Fruit fly (Drosophila melanogaster) whole organism, embryonic: Measurements from ENCODE around the gene Cyp303a1.
A peak's percentile ranks its signal among the peaks of the same experiment; 100 is the strongest.

Experiments
- B-H1 ChIP-seq: fragments of 200-800 bp; sonication (Bioruptor generic); IDR thresholded peaks from 3 replicates; pipeline ENCODE4 v1.3.6; 2022; ENCODE audit warnings: missing biosample characterization, missing genetic modification characterization
- Blimp-1 ChIP-seq: fragments of 200-800 bp; sonication (Bioruptor generic); optimal IDR thresholded peaks from 3 replicates; lab custom pipeline; 2018; ENCODE audit warnings: missing biosample characterization, missing genetic modification characterization, mild to moderate bottlenecking, moderate library complexity, missing genetic modification reagents
- CG10209 ChIP-seq: fragments of 200-800 bp; sonication (Bioruptor generic); optimal IDR thresholded peaks from 3 replicates; lab custom pipeline; 2017; ENCODE audit warnings: missing biosample characterization, mild to moderate bottlenecking, missing genetic modification characterization, missing genetic modification reagents
- CG11456 ChIP-seq: fragments of 200-800 bp; sonication (Bioruptor generic); IDR thresholded peaks from 3 replicates; pipeline ENCODE4 v1.3.6; 2022; ENCODE audit warnings: missing biosample characterization, missing genetic modification characterization
- CG11696 ChIP-seq: fragments of 200-800 bp; sonication (Bioruptor generic); IDR thresholded peaks from 2 replicates; pipeline ENCODE4 v1.3.6; 2022; ENCODE audit warnings: missing biosample characterization, missing genetic modification characterization
- CG13624 ChIP-seq: fragments of 200-800 bp; sonication (Bioruptor generic); optimal IDR thresholded peaks from 2 replicates; lab custom pipeline; 2016; ENCODE audit warnings: missing biosample characterization, missing genetic modification characterization
- CG14965 ChIP-seq: fragments of 200-800 bp; sonication (Bioruptor generic); optimal IDR thresholded peaks from 2 replicates; lab custom pipeline; 2016; ENCODE audit warnings: missing biosample characterization, missing genetic modification characterization, borderline replicate concordance
- CG1832 ChIP-seq: fragments of 200-800 bp; sonication (Bioruptor generic); optimal IDR thresholded peaks from 2 replicates; lab custom pipeline; 2017; ENCODE audit warnings: missing biosample characterization, mild to moderate bottlenecking, missing genetic modification characterization, inconsistent platforms
- CG18599 ChIP-seq: fragments of 200-800 bp; sonication (Bioruptor generic); optimal IDR thresholded peaks from 3 replicates; lab custom pipeline; 2017; ENCODE audit warnings: missing biosample characterization, missing genetic modification characterization, mild to moderate bottlenecking, moderate library complexity, missing genetic modification reagents
- CG2712 ChIP-seq: fragments of 200-800 bp; optimal IDR thresholded peaks from 3 replicates; lab custom pipeline; 2019; ENCODE audit warnings: missing biosample characterization, mild to moderate bottlenecking, missing genetic modification characterization, moderate library complexity
- CG7963 ChIP-seq: fragments of 200-800 bp; sonication (Bioruptor generic); IDR thresholded peaks from 3 replicates; pipeline ENCODE4 v1.3.6; 2022; ENCODE audit warnings: missing biosample characterization, missing genetic modification characterization; ENCODE audit not compliant: partially characterized antibody
- CG8359 ChIP-seq: fragments of 200-800 bp; sonication (Bioruptor generic); optimal IDR thresholded peaks from 2 replicates; lab custom pipeline; 2017; ENCODE audit warnings: missing biosample characterization, mild to moderate bottlenecking, missing genetic modification characterization, borderline replicate concordance
- CG8478 ChIP-seq: fragments of >200 bp; optimal IDR thresholded peaks from 2 replicates; lab custom pipeline; 2018
- CoRest ChIP-seq: fragments of 200-800 bp; sonication (Bioruptor generic); optimal IDR thresholded peaks from 3 replicates; lab custom pipeline; 2018; ENCODE audit warnings: missing biosample characterization, mild to moderate bottlenecking, missing genetic modification characterization, moderate library complexity
- D ChIP-seq, 2 experiments: fragments of 200-800 bp in 1 of 2; fragments of >200 bp in 1 of 2; sonication (Bioruptor generic) in 1 of 2; optimal IDR thresholded peaks; 2 replicates in 1 of 2; 3 replicates in 1 of 2; lab custom pipeline; 2017; ENCODE audit warnings: mild to moderate bottlenecking in 1 of 2, missing biosample characterization in 1 of 2, missing genetic modification characterization in 1 of 2, missing genetic modification reagents in 1 of 2
- Dad ChIP-seq: fragments of 200-800 bp; sonication (Bioruptor generic); optimal IDR thresholded peaks from 3 replicates; lab custom pipeline; 2016; ENCODE audit warnings: missing biosample characterization, missing genetic modification characterization
- E2f2 ChIP-seq: fragments of 200-800 bp; sonication (Bioruptor generic); IDR thresholded peaks from 2 replicates; pipeline ENCODE4 v1.3.6; 2022; ENCODE audit warnings: missing biosample characterization, missing genetic modification characterization
- Ets97D ChIP-seq: fragments of 200-800 bp; sonication (Bioruptor generic); optimal IDR thresholded peaks from 3 replicates; lab custom pipeline; 2016; ENCODE audit warnings: missing biosample characterization, missing genetic modification characterization
- Fer2 ChIP-seq: fragments of 200-800 bp; sonication (Bioruptor generic); optimal IDR thresholded peaks from 2 replicates; lab custom pipeline; 2018; ENCODE audit warnings: missing biosample characterization, mild to moderate bottlenecking, missing genetic modification characterization, moderate library complexity
- H2.0 ChIP-seq: fragments of 200-800 bp; sonication (Bioruptor generic); IDR thresholded peaks from 2 replicates; pipeline ENCODE4 v1.3.6; 2022; ENCODE audit warnings: missing biosample characterization, missing genetic modification characterization
- Hey ChIP-seq: fragments of 200-800 bp; sonication (Bioruptor generic); optimal IDR thresholded peaks from 3 replicates; lab custom pipeline; 2018; ENCODE audit warnings: missing biosample characterization, mild to moderate bottlenecking, missing genetic modification characterization
- Jarid2 ChIP-seq: fragments of 200-800 bp; sonication (Bioruptor generic); optimal IDR thresholded peaks from 3 replicates; lab custom pipeline; 2017; ENCODE audit warnings: mild to moderate bottlenecking, missing biosample characterization, missing genetic modification reagents, missing genetic modification characterization
- Mad ChIP-seq: fragments of 200-800 bp; sonication (Bioruptor generic); optimal IDR thresholded peaks from 2 replicates; lab custom pipeline; 2016; ENCODE audit warnings: missing biosample characterization, missing genetic modification characterization
- Med ChIP-seq: fragments of 200-800 bp; sonication (Bioruptor generic); peaks from one replicate; lab custom pipeline; 2016; ENCODE audit warnings: missing biosample characterization, missing genetic modification characterization, mild to moderate bottlenecking, inconsistent platforms, moderate library complexity
- NfI ChIP-seq: fragments of 200-800 bp; sonication (Bioruptor generic); optimal IDR thresholded peaks from 3 replicates; lab custom pipeline; 2018; ENCODE audit warnings: missing biosample characterization, mild to moderate bottlenecking, missing genetic modification characterization, moderate library complexity
- Sin3A ChIP-seq: fragments of >200 bp; optimal IDR thresholded peaks from 2 replicates; lab custom pipeline; 2018
- Six4 ChIP-seq: fragments of 200-800 bp; sonication (Bioruptor generic); optimal IDR thresholded peaks from 2 replicates; lab custom pipeline; 2016; ENCODE audit warnings: missing biosample characterization, missing genetic modification characterization
- Trl ChIP-seq, 3 experiments: fragments of >200 bp in 2 of 3; fragments of 200-800 bp in 1 of 3; sonication (Bioruptor generic) in 1 of 3; optimal IDR thresholded peaks; 2 replicates in 1 of 3; 3 replicates in 2 of 3; lab custom pipeline; 2016 to 2017; ENCODE audit warnings: missing biosample characterization in 1 of 3, missing genetic modification characterization in 1 of 3
- Xbp1 ChIP-seq: fragments of 200-800 bp; sonication (Bioruptor generic); optimal IDR thresholded peaks from 3 replicates; lab custom pipeline; 2016; ENCODE audit warnings: missing biosample characterization, mild to moderate bottlenecking, missing genetic modification characterization
- YL-1 ChIP-seq: fragments of 200-800 bp; sonication (Bioruptor generic); optimal IDR thresholded peaks from 3 replicates; lab custom pipeline; 2017; ENCODE audit warnings: missing biosample characterization, mild to moderate bottlenecking, missing genetic modification characterization
- bcd ChIP-seq: fragments of 200-800 bp; sonication (Bioruptor generic); optimal IDR thresholded peaks from 2 replicates; lab custom pipeline; 2017; ENCODE audit warnings: missing biosample characterization, mild to moderate bottlenecking, missing genetic modification characterization
- cg ChIP-seq: fragments of 200-800 bp; sonication (Bioruptor generic); optimal IDR thresholded peaks from 3 replicates; lab custom pipeline; 2019; ENCODE audit warnings: missing biosample characterization, mild to moderate bottlenecking, missing genetic modification characterization, moderate library complexity
- crp ChIP-seq, 2 experiments: fragments of 200-800 bp; sonication (Bioruptor generic); optimal IDR thresholded peaks; 2 replicates in 1 of 2; 3 replicates in 1 of 2; lab custom pipeline; 2017; ENCODE audit warnings: missing biosample characterization in 2 of 2, missing genetic modification characterization in 2 of 2, mild to moderate bottlenecking in 1 of 2, moderate library complexity in 1 of 2
- fd64A ChIP-seq: fragments of 200-800 bp; sonication (Bioruptor generic); optimal IDR thresholded peaks from 3 replicates; lab custom pipeline; 2018; ENCODE audit warnings: missing biosample characterization, mild to moderate bottlenecking, missing genetic modification characterization
- kni ChIP-seq: fragments of 200-800 bp; sonication (Bioruptor generic); optimal IDR thresholded peaks from 3 replicates; lab custom pipeline; 2017; ENCODE audit warnings: mild to moderate bottlenecking, missing biosample characterization, missing genetic modification reagents, missing genetic modification characterization
- odd ChIP-seq: fragments of 200-800 bp; sonication (Bioruptor generic); optimal IDR thresholded peaks from 2 replicates; lab custom pipeline; 2017; ENCODE audit warnings: missing biosample characterization, mild to moderate bottlenecking, missing genetic modification characterization
- p53 ChIP-seq: fragments of 200-800 bp; sonication (Bioruptor generic); optimal IDR thresholded peaks from 2 replicates; lab custom pipeline; 2016; ENCODE audit warnings: missing biosample characterization, missing genetic modification characterization
- pb ChIP-seq: fragments of 200-800 bp; sonication (Bioruptor generic); optimal IDR thresholded peaks from 3 replicates; lab custom pipeline; 2016; ENCODE audit warnings: missing biosample characterization, missing genetic modification characterization
- pnt ChIP-seq: fragments of 200-800 bp; sonication (Bioruptor generic); optimal IDR thresholded peaks from 3 replicates; lab custom pipeline; 2016; ENCODE audit warnings: missing biosample characterization, missing genetic modification characterization
- salm ChIP-seq: fragments of 200-800 bp; sonication (Bioruptor generic); optimal IDR thresholded peaks from 2 replicates; lab custom pipeline; 2018; ENCODE audit warnings: missing biosample characterization, mild to moderate bottlenecking, missing genetic modification characterization
- sc ChIP-seq, 3 experiments: fragments of >200 bp in 2 of 3; fragments of 200-800 bp in 1 of 3; sonication (Bioruptor generic) in 1 of 3; optimal IDR thresholded peaks; 2 replicates in 2 of 3; 3 replicates in 1 of 3; lab custom pipeline; 2017; ENCODE audit warnings: mild to moderate bottlenecking in 1 of 3, missing biosample characterization in 1 of 3, missing genetic modification characterization in 1 of 3, missing genetic modification reagents in 1 of 3
- sim ChIP-seq: fragments of 200-800 bp; sonication (Bioruptor generic); IDR thresholded peaks from 2 replicates; pipeline ENCODE4 v1.3.6; 2022; ENCODE audit warnings: missing biosample characterization, missing genetic modification characterization
- tll ChIP-seq, 2 experiments: fragments of 200-800 bp in 1 of 2; fragments of >200 bp in 1 of 2; sonication (Bioruptor generic) in 1 of 2; optimal IDR thresholded peaks; 2 replicates each; lab custom pipeline; 2017 to 2019; ENCODE audit warnings: missing biosample characterization in 2 of 2, missing genetic modification characterization in 2 of 2, mild to moderate bottlenecking in 1 of 2, moderate library complexity in 1 of 2

The Cyp303a1 gene

DNA sequence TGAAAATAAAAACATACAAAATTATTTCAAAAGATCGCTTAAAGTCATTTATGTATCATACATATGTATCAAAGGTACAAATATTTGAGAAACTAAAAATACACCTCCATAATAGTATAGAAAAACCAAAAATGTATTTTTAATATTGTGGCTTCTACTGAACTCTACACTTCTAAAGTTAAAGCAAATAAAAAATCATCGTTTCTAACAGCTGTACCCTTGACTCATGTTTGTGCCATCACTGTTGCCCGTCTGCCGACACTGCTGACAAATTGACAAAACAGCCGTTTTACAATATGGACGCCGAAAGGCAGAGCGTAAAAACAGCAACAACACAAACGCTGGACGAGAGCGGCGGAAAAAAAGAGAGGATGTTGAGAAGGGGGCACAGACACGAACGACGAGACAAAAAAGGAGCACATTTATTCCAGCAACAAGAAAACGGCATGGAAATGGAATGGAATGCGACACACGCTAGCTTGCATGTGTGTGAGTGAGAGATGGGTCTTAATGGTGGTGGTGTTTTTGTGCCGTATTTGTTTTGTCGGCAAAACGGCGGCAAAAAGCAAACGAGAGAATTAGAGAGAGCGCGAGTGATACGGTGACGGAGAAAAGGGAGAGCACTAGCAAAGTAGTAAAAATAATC is 7.5 kb upstream of the Cyp303a1 start (continued):
- TF ChIP-seq odd (GFP tag; lab: Kevin White, UChicago) (peak; percentile 74), B-H1 (GFP tag; lab: Robert Waterston, UW) (no peak)

dm6 chr2L:16287006-16287601 is 6.9 kb upstream of the Cyp303a1 start:
- TF ChIP-seq Med (peak; percentile 23), CG8478 (lab: Kevin White, UChicago) (peak; percentile 43), fd64A (GFP tag; lab: Kevin White, UChicago) (peak; percentile 6), p53 (GFP tag; lab: Kevin White, UChicago) (peak; percentile 99), CG8359 (GFP tag; lab: Kevin White, UChicago) (peak; percentile 32), Sin3A (lab: Kevin White, UChicago) (no peak), YL-1 (peak; percentile 33), Trl (optimal IDR thresholded peaks at IDR 0.05; lab: Kevin White, UChicago) (peak; percentile 62 to 74), Trl (GFP tag; optimal IDR thresholded peaks at IDR 0.05; lab: Kevin White, UChicago) (no peak), tll (GFP tag; optimal IDR thresholded peaks at IDR 0.05; lab: Kevin White, UChicago) (peak in 1 of 2 experiments; percentile 38), E2f2 (no peak), D (optimal IDR thresholded peaks at IDR 0.05; lab: Kevin White, UChicago) (peak; percentile 17), D (GFP tag; optimal IDR thresholded peaks at IDR 0.05; lab: Kevin White, UChicago) (no peak), crp (GFP tag; optimal IDR thresholded peaks at IDR 0.05; lab: Kevin White, UChicago) (peak; percentile 61 to 82), CG1832 (peak; percentile 85), pnt (GFP tag; lab: Kevin White, UChicago) (no peak), kni (GFP tag; lab: Kevin White, UChicago) (peak; percentile 61), CG7963 (GFP tag; lab: Robert Waterston, UW) (no peak), cg (peak; percentile 73)

DNA sequence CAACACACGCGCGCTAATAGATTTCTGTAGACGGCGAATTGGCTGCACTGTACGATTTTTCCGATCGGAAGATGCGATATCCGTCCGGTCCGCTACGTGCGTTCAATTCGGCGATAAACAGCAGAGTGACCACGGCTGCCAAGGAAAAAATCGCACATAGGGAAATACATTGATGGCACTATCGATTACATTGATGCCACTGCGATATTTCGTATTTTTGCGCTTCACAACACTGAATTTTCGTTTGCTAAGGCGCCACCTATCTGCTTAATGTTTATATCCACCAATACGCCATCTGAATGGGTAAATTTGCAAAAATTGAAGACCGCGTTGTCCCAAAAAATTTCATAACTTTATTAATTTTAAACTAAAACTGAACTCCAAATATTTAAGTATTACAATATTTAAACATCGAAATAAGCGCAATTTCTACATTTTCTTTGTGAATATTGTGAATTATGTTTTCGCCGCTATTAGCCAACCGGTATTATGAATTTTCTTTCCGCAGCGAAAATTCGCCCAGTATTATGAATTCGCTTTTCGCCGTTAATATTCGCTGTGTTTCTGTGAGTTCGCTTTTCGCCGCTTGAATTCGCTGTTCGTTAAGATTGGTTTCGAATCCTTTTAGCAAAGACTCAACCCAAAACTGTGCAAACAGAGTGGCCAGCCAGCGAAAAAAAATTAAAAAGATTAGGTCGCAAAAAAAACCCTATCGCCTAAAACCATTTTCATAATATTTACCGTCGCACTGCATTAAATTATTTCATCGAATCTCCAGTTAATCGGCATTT is 6.2 kb upstream of the Cyp303a1 start, which contains the start of the genes crp and pkaap:
crp (minus strand) TSS at position 129 of the 791 bp plus-strand sequence.
pkaap (plus strand) TSS at position 689 of the 791 bp plus-strand sequence.
- peak; percentile 78 for TF ChIP-seq CG13624 (GFP tag; lab: Kevin White, UChicago)
- TF ChIP-seq CG11696 (GFP tag; lab: Robert Waterston, UW): no peak
- peak; percentile 66 for TF ChIP-seq Six4 (GFP tag; lab: Kevin White, UChicago)
- TF ChIP-seq Ets97D (GFP tag; lab: Kevin White, UChicago): peak; percentile 93
- no peak for TF ChIP-seq sim (GFP tag; lab: Robert Waterston, UW)
- TF ChIP-seq CG18599 (GFP tag; lab: Kevin White, UChicago): peak; percentile 78
- TF ChIP-seq H2.0: no peak
- TF ChIP-seq CG10209 (GFP tag; lab: Kevin White, UChicago): peak; percentile 71
- TF ChIP-seq Hey (tag; lab: Kevin White, UChicago): peak; percentile 16
- peak; percentile 77 for TF ChIP-seq CG2712 (tag; lab: Kevin White, UChicago)
- TF ChIP-seq NfI: peak; percentile 83
- peak; percentile 22 for TF ChIP-seq CG14965 (GFP tag; lab: Kevin White, UChicago)
- TF ChIP-seq Blimp-1: peak; percentile 55
- peak; percentile 87 for TF ChIP-seq Dad (GFP tag; lab: Kevin White, UChicago)
- peak; percentile 56 for TF ChIP-seq CoRest (tag; lab: Kevin White, UChicago)
- peak; percentile 40 for TF ChIP-seq salm
- peak; percentile 54 for TF ChIP-seq pb (GFP tag; lab: Kevin White, UChicago)
- peak; percentile 42 for TF ChIP-seq Fer2 (tag; lab: Kevin White, UChicago)
- TF ChIP-seq bcd: peak; percentile 69
- TF ChIP-seq Jarid2 (GFP tag; lab: Kevin White, UChicago): peak; percentile 94
- TF ChIP-seq Xbp1 (GFP tag; lab: Kevin White, UChicago): peak; percentile 87
- TF ChIP-seq sc (optimal IDR thresholded peaks at IDR 0.05; lab: Kevin White, UChicago): no peak
- peak; percentile 45 for TF ChIP-seq sc (GFP tag; optimal IDR thresholded peaks at IDR 0.05; lab: Kevin White, UChicago)
- no peak for TF ChIP-seq CG11456 (GFP tag; lab: Robert Waterston, UW)
- TF ChIP-seq Mad (GFP tag; lab: Kevin White, UChicago): peak; percentile 71
